Worm (Caenorhabditis elegans) whole organism, L1 larva: ENCODE data around the gene Y44A6D.6.

Experiments used
- C04F5.9 ChIP-seq: sonication (generic microtip); optimal IDR thresholded peaks from 2 replicates; lab custom pipeline; 2016; ENCODE audit warnings: missing genetic modification characterization, missing compliant biosample characterization
- C34B4.2 ChIP-seq: sonication (generic microtip); optimal IDR thresholded peaks from 2 replicates; lab custom pipeline; 2017; ENCODE audit warnings: mild to moderate bottlenecking, missing genetic modification characterization, missing compliant biosample characterization
- ama-1 ChIP-seq: fragments of 150-350 bp; optimal IDR thresholded peaks from 2 replicates; lab custom pipeline; 2014
- ceh-8 ChIP-seq: fragments of 200-800 bp; sonication (Bioruptor generic); optimal IDR thresholded peaks from 2 replicates; lab custom pipeline; 2018; ENCODE audit warnings: mild to moderate bottlenecking, missing genetic modification characterization, moderate library complexity, missing compliant biosample characterization
- ceh-82 ChIP-seq, 3 experiments: fragments of 150-350 bp in 1 of 3; sonication (generic microtip) in 2 of 3; optimal IDR thresholded peaks; 2 replicates each; lab custom pipeline; 2014 to 2017; ENCODE audit warnings: missing biosample characterization in 3 of 3, missing genetic modification characterization in 3 of 3
- ceh-88 ChIP-seq: fragments of 200-800 bp; sonication (Bioruptor generic); IDR thresholded peaks from 2 replicates; pipeline ENCODE4 v1.3.6; 2022; ENCODE audit warnings: missing genetic modification characterization, missing compliant biosample characterization
- ceh-90 ChIP-seq: sonication (generic microtip); optimal IDR thresholded peaks from 2 replicates; lab custom pipeline; 2016; ENCODE audit warnings: missing genetic modification characterization, missing compliant biosample characterization
- ces-1 ChIP-seq: fragments of 150-350 bp; optimal IDR thresholded peaks from 2 replicates; lab custom pipeline; 2014; ENCODE audit warnings: missing biosample characterization, missing genetic modification reagents, missing genetic modification characterization
- dpl-1 ChIP-seq, 3 experiments: fragments of 150-350 bp in 2 of 3; sonication (generic microtip) in 1 of 3; optimal IDR thresholded peaks; 2 replicates each; lab custom pipeline; 2014 to 2017; ENCODE audit warnings: missing biosample characterization in 3 of 3, missing genetic modification characterization in 3 of 3, missing genetic modification reagents in 3 of 3
- dsc-1 ChIP-seq: sonication (generic microtip); optimal IDR thresholded peaks from 2 replicates; lab custom pipeline; 2016; ENCODE audit warnings: mild to moderate bottlenecking, missing genetic modification characterization, missing compliant biosample characterization
- efl-1 ChIP-seq, 4 experiments: fragments of 150-350 bp; optimal IDR thresholded peaks in 3 of 4; peaks in 1 of 4; 1 replicate in 1 of 4; 2 replicates in 3 of 4; lab custom pipeline; 2014; ENCODE audit warnings: missing biosample characterization in 2 of 4, missing genetic modification characterization in 2 of 4, missing genetic modification reagents in 2 of 4
- egl-13 ChIP-seq: sonication (generic microtip); optimal IDR thresholded peaks from 2 replicates; lab custom pipeline; 2016; ENCODE audit warnings: missing genotype, missing genetic modification reagents, missing genetic modification characterization, missing compliant biosample characterization
- fkh-8 ChIP-seq: sonication (generic microtip); optimal IDR thresholded peaks from 2 replicates; lab custom pipeline; 2016; ENCODE audit warnings: mild to moderate bottlenecking, missing genetic modification characterization, missing compliant biosample characterization
- fos-1 ChIP-seq: fragments of 150-350 bp; optimal IDR thresholded peaks from 2 replicates; lab custom pipeline; 2014; ENCODE audit warnings: missing biosample characterization, missing genetic modification characterization
- hpl-2 ChIP-seq: fragments of 150-350 bp; optimal IDR thresholded peaks from 2 replicates; lab custom pipeline; 2014; ENCODE audit warnings: missing biosample characterization, missing genetic modification reagents, missing genetic modification characterization
- irx-1 ChIP-seq: sonication (generic microtip); optimal IDR thresholded peaks from 2 replicates; lab custom pipeline; 2016; ENCODE audit warnings: missing genetic modification characterization, missing compliant biosample characterization
- lin-13 ChIP-seq: fragments of 150-350 bp; optimal IDR thresholded peaks from 2 replicates; lab custom pipeline; 2014; ENCODE audit warnings: missing biosample characterization, missing genetic modification reagents, missing genetic modification characterization
- lin-15B ChIP-seq: fragments of 150-350 bp; sonication (generic microtip); optimal IDR thresholded peaks from 3 replicates; lab custom pipeline; 2014; ENCODE audit warnings: missing biosample characterization, missing genetic modification characterization
- lin-35 ChIP-seq, 2 experiments: fragments of 150-350 bp; optimal IDR thresholded peaks; 2 replicates each; lab custom pipeline; 2014; ENCODE audit warnings: missing biosample characterization in 2 of 2, missing genetic modification characterization in 2 of 2, missing genetic modification reagents in 2 of 2
- lin-39 ChIP-seq: fragments of 150-350 bp; optimal IDR thresholded peaks from 2 replicates; lab custom pipeline; 2014; ENCODE audit warnings: missing biosample characterization, missing genetic modification reagents, missing genetic modification characterization
- lir-3 ChIP-seq: sonication (generic microtip); optimal IDR thresholded peaks from 2 replicates; lab custom pipeline; 2016; ENCODE audit warnings: mild to moderate bottlenecking, missing genetic modification characterization, moderate library complexity, missing compliant biosample characterization; ENCODE audit not compliant: poor library complexity
- mab-9 ChIP-seq: fragments of 200-800 bp; sonication (Bioruptor generic); IDR thresholded peaks from 2 replicates; pipeline ENCODE4 v1.3.6; 2022; ENCODE audit warnings: missing genetic modification reagents, missing genetic modification characterization, missing compliant biosample characterization
- mdl-1 ChIP-seq, 2 experiments: fragments of 150-350 bp; optimal IDR thresholded peaks; 2 replicates each; lab custom pipeline; 2014 to 2017; ENCODE audit warnings: missing biosample characterization in 2 of 2, missing genetic modification characterization in 2 of 2, inconsistent platforms in 1 of 2
- mef-2 ChIP-seq: fragments of 150-350 bp; optimal IDR thresholded peaks from 2 replicates; lab custom pipeline; 2014; ENCODE audit warnings: missing biosample characterization, missing genetic modification characterization
- mep-1 ChIP-seq: fragments of 150-350 bp; optimal IDR thresholded peaks from 2 replicates; lab custom pipeline; 2014; ENCODE audit warnings: missing biosample characterization, missing genetic modification characterization
- nhr-11 ChIP-seq: fragments of 150-350 bp; optimal IDR thresholded peaks from 2 replicates; lab custom pipeline; 2014; ENCODE audit warnings: missing biosample characterization, missing genetic modification characterization
- nhr-12 ChIP-seq: sonication (generic microtip); optimal IDR thresholded peaks from 2 replicates; lab custom pipeline; 2017; ENCODE audit warnings: missing biosample characterization, missing genetic modification characterization
- nhr-19 ChIP-seq: fragments of 200-800 bp; sonication (Bioruptor generic); conservative IDR thresholded peaks from 2 replicates; pipeline ENCODE4 v1.3.6; 2022; ENCODE audit warnings: missing genetic modification characterization, missing compliant biosample characterization
- nhr-20 ChIP-seq: sonication (generic microtip); optimal IDR thresholded peaks from 2 replicates; lab custom pipeline; 2016; ENCODE audit warnings: mild to moderate bottlenecking, missing genetic modification characterization, missing compliant biosample characterization
- nhr-237 ChIP-seq: fragments of 150-350 bp; optimal IDR thresholded peaks from 2 replicates; lab custom pipeline; 2014; ENCODE audit warnings: missing biosample characterization, missing genetic modification characterization
- nhr-28 ChIP-seq: fragments of 150-350 bp; optimal IDR thresholded peaks from 2 replicates; lab custom pipeline; 2014; ENCODE audit warnings: missing biosample characterization, missing genetic modification characterization
- nhr-47 ChIP-seq: sonication (generic microtip); optimal IDR thresholded peaks from 2 replicates; lab custom pipeline; 2016; ENCODE audit warnings: mild to moderate bottlenecking, missing genetic modification characterization, moderate library complexity, missing compliant biosample characterization
- nhr-71 ChIP-seq: sonication (generic microtip); optimal IDR thresholded peaks from 2 replicates; lab custom pipeline; 2016; ENCODE audit warnings: mild to moderate bottlenecking, missing genetic modification characterization, moderate library complexity, missing compliant biosample characterization
- nhr-76 ChIP-seq: sonication (generic microtip); optimal IDR thresholded peaks from 2 replicates; lab custom pipeline; 2017; ENCODE audit warnings: missing biosample characterization, missing genetic modification characterization
- nhr-84 ChIP-seq: sonication (generic microtip); optimal IDR thresholded peaks from 2 replicates; lab custom pipeline; 2017; ENCODE audit warnings: missing biosample characterization, missing genetic modification characterization
- nhr-85 ChIP-seq: sonication (generic microtip); peaks from one replicate; lab custom pipeline; 2016; ENCODE audit warnings: missing genetic modification characterization, inconsistent platforms, missing compliant biosample characterization
- nhr-90 ChIP-seq: sonication (generic microtip); optimal IDR thresholded peaks from 2 replicates; lab custom pipeline; 2016; ENCODE audit warnings: mild to moderate bottlenecking, missing genetic modification characterization, missing compliant biosample characterization; ENCODE audit not compliant: poor library complexity
- pag-3 ChIP-seq: sonication (generic microtip); optimal IDR thresholded peaks from 2 replicates; lab custom pipeline; 2017; ENCODE audit warnings: missing genetic modification characterization, mild to moderate bottlenecking, missing compliant biosample characterization, antibody characterized with exemption, borderline replicate concordance; ENCODE audit not compliant: insufficient read depth
- pax-3 ChIP-seq: fragments of 200-800 bp; sonication (Bioruptor generic); optimal IDR thresholded peaks from 2 replicates; lab custom pipeline; 2018; ENCODE audit warnings: mild to moderate bottlenecking, missing genetic modification characterization, moderate library complexity, missing compliant biosample characterization
- rnt-1 ChIP-seq: sonication (generic microtip); optimal IDR thresholded peaks from 2 replicates; lab custom pipeline; 2016; ENCODE audit warnings: mild to moderate bottlenecking, missing genetic modification characterization, moderate library complexity, missing compliant biosample characterization
- skn-1 ChIP-seq: fragments of 150-350 bp; optimal IDR thresholded peaks from 2 replicates; lab custom pipeline; 2014; ENCODE audit warnings: missing biosample characterization, missing genetic modification characterization
- snu-23 ChIP-seq: sonication (generic microtip); optimal IDR thresholded peaks from 2 replicates; lab custom pipeline; 2016; ENCODE audit warnings: missing genetic modification characterization, missing compliant biosample characterization
- sox-4 ChIP-seq: sonication (generic microtip); optimal IDR thresholded peaks from 2 replicates; lab custom pipeline; 2016; ENCODE audit warnings: missing genetic modification characterization, missing compliant biosample characterization
- tlp-1 ChIP-seq: fragments of 150-350 bp; optimal IDR thresholded peaks from 2 replicates; lab custom pipeline; 2014; ENCODE audit warnings: missing biosample characterization, missing genetic modification characterization
- unc-130 ChIP-seq: fragments of 150-350 bp; optimal IDR thresholded peaks from 2 replicates; lab custom pipeline; 2017; ENCODE audit warnings: missing biosample characterization, missing genetic modification characterization, inconsistent platforms
- unc-30 ChIP-seq: sonication (generic microtip); optimal IDR thresholded peaks from 2 replicates; lab custom pipeline; 2017; ENCODE audit warnings: missing biosample characterization, missing genetic modification characterization
- unc-86 ChIP-seq: sonication (generic microtip); optimal IDR thresholded peaks from 2 replicates; lab custom pipeline; 2016; ENCODE audit warnings: missing genetic modification characterization, missing compliant biosample characterization
- unc-98 ChIP-seq: fragments of 200-800 bp; sonication (Bioruptor generic); IDR thresholded peaks from 2 replicates; pipeline ENCODE4 v1.3.6; 2022; ENCODE audit warnings: missing genetic modification characterization, missing compliant biosample characterization
- xbp-1 ChIP-seq: sonication (generic microtip); optimal IDR thresholded peaks from 2 replicates; lab custom pipeline; 2016; ENCODE audit warnings: missing genetic modification characterization, missing compliant biosample characterization
- zag-1 ChIP-seq: fragments of 150-350 bp; optimal IDR thresholded peaks from 2 replicates; lab custom pipeline; 2014; ENCODE audit warnings: missing biosample characterization, missing genetic modification characterization
- zip-4 ChIP-seq: fragments of 200-800 bp; sonication (Bioruptor generic); optimal IDR thresholded peaks from 2 replicates; lab custom pipeline; 2018; ENCODE audit warnings: mild to moderate bottlenecking, missing genetic modification characterization, moderate library complexity, missing compliant biosample characterization
- ztf-11 ChIP-seq, 2 experiments: sonication (generic microtip); optimal IDR thresholded peaks; 2 replicates each; lab custom pipeline; 2016 to 2017; ENCODE audit warnings: missing genetic modification characterization in 2 of 2, missing biosample characterization in 1 of 2, missing compliant biosample characterization in 1 of 2
- ztf-4 ChIP-seq: fragments of 150-350 bp; optimal IDR thresholded peaks from 2 replicates; lab custom pipeline; 2014; ENCODE audit warnings: missing biosample characterization, missing genetic modification characterization

Gene Y44A6D.6

DNA sequence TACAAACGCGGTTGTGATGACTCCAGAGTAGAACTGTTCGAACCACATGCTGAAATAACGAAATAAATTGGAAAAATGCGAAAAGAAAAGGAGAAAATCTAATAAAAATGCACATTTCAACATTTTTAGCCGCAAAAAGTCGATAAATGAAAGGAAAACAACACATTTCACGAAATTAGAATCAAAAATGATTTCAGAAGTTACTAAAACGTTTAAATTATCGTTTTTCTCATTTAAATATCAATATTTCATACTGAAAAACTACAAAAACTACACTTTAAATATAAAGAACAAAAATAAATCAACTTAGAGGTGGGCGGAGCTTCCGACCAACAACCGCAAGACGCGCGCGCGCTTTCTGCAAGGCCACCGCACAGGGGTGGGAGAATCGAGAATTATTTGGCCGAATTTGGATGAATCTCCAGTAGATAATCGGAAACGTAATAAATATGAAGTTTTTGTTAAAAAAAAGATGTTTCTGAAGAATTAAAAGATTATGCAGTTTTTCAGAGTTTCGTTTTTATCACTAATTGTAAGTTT lies 44.8 kb downstream of the Y44A6D.6 start, which contains the start of gene ndua-1 (continued):
- peak; percentile 44 for TF ChIP-seq lir-3 (tag; lab: Kevin White, UChicago)
- TF ChIP-seq pax-3 (tag; lab: Kevin White, UChicago) = no peak
- TF ChIP-seq ceh-88 = no peak
- TF ChIP-seq nhr-11 = no peak
- no peak for TF ChIP-seq nhr-85
- no peak for TF ChIP-seq C04F5.9 (tag; lab: Kevin White, UChicago)
- no peak for TF ChIP-seq nhr-12
- no peak for TF ChIP-seq mep-1 (tag; lab: Kevin White, UChicago)
- no peak for TF ChIP-seq mab-9 (GFP tag; lab: Robert Waterston, UW)
- TF ChIP-seq unc-86 (tag; lab: Kevin White, UChicago) = peak; percentile 1
- no peak for TF ChIP-seq ceh-90 (tag; lab: Kevin White, UChicago)
- TF ChIP-seq efl-1 (optimal IDR thresholded peaks at IDR 0.05; lab: Kevin White, UChicago) = peak; percentile 10 to 44
- peak; percentile 17 to 94 for TF ChIP-seq efl-1 (GFP tag; optimal IDR thresholded peaks at IDR 0.05 in 1 of 2; lab: Kevin White, UChicago)
- TF ChIP-seq nhr-20 (tag; lab: Kevin White, UChicago) = peak; percentile 63
- peak; percentile 38 for TF ChIP-seq xbp-1 (tag; lab: Kevin White, UChicago)
- TF ChIP-seq nhr-84 (tag; lab: Kevin White, UChicago) = no peak
- peak; percentile 66 for TF ChIP-seq nhr-71 (tag; lab: Kevin White, UChicago)
- peak; percentile 24 for TF ChIP-seq lin-13 (GFP tag; lab: Kevin White, UChicago)
- TF ChIP-seq ceh-82 (tag; optimal IDR thresholded peaks at IDR 0.05; lab: Kevin White, UChicago) = peak in 2 of 3 experiments; percentile 44 to 64
- no peak for TF ChIP-seq mdl-1 (tag; optimal IDR thresholded peaks at IDR 0.05; lab: Kevin White, UChicago)
- TF ChIP-seq lin-15B (tag; lab: Kevin White, UChicago) = no peak
- TF ChIP-seq dpl-1 (GFP tag; optimal IDR thresholded peaks at IDR 0.05; lab: Kevin White, UChicago) = peak in 2 of 3 experiments; percentile 22 to 23
- peak; percentile 6 for TF ChIP-seq unc-130 (tag; lab: Kevin White, UChicago)
- TF ChIP-seq ztf-4 (tag; lab: Kevin White, UChicago) = no peak
- no peak for TF ChIP-seq unc-30 (tag; lab: Kevin White, UChicago)
- no peak for TF ChIP-seq ama-1 (lab: Kevin White, UChicago)
- no peak for TF ChIP-seq nhr-28 (tag; lab: Kevin White, UChicago)
- no peak for TF ChIP-seq fkh-8 (tag; lab: Kevin White, UChicago)
- TF ChIP-seq irx-1 (tag; lab: Kevin White, UChicago) = no peak
- TF ChIP-seq ztf-11 (tag; optimal IDR thresholded peaks at IDR 0.05; lab: Kevin White, UChicago) = peak in 1 of 2 experiments; percentile 17
- TF ChIP-seq C34B4.2 (tag; lab: Kevin White, UChicago) = no peak
- peak; percentile 76 for TF ChIP-seq rnt-1 (tag; lab: Kevin White, UChicago)
- no peak for TF ChIP-seq unc-98
- peak; percentile 71 for TF ChIP-seq snu-23 (GFP tag; lab: Kevin White, UChicago)
- TF ChIP-seq nhr-47 (tag; lab: Kevin White, UChicago) = peak; percentile 68
- no peak for TF ChIP-seq egl-13
- TF ChIP-seq ceh-8 (GFP tag; lab: Kevin White, UChicago) = no peak
- TF ChIP-seq ces-1 = no peak
- peak; percentile 27 for TF ChIP-seq sox-4
- no peak for TF ChIP-seq zag-1 (tag; lab: Kevin White, UChicago)
- no peak for TF ChIP-seq nhr-76
- no peak for TF ChIP-seq mef-2 (tag; lab: Kevin White, UChicago)
- TF ChIP-seq hpl-2 = no peak
- no peak for TF ChIP-seq fos-1 (tag; lab: Kevin White, UChicago)
- TF ChIP-seq nhr-19 = no peak
- peak; percentile 58 for TF ChIP-seq skn-1 (tag; lab: Kevin White, UChicago)
- no peak for TF ChIP-seq tlp-1 (tag; lab: Kevin White, UChicago)
- TF ChIP-seq nhr-237 (tag; lab: Kevin White, UChicago) = no peak
- peak; percentile 4 for TF ChIP-seq lin-39
- peak; percentile 6 to 43 for TF ChIP-seq lin-35 (GFP tag; optimal IDR thresholded peaks at IDR 0.05; lab: Kevin White, UChicago)
- peak; percentile 35 for TF ChIP-seq dsc-1 (tag; lab: Kevin White, UChicago)
- TF ChIP-seq nhr-90 (tag; lab: Kevin White, UChicago) = peak; percentile 56
- no peak for TF ChIP-seq zip-4 (GFP tag; lab: Kevin White, UChicago)
- TF ChIP-seq pag-3 (tag; lab: Kevin White, UChicago) = no peak
